Fruit fly (Drosophila melanogaster): Measurements from ENCODE around the gene CG9368.

DNA sequence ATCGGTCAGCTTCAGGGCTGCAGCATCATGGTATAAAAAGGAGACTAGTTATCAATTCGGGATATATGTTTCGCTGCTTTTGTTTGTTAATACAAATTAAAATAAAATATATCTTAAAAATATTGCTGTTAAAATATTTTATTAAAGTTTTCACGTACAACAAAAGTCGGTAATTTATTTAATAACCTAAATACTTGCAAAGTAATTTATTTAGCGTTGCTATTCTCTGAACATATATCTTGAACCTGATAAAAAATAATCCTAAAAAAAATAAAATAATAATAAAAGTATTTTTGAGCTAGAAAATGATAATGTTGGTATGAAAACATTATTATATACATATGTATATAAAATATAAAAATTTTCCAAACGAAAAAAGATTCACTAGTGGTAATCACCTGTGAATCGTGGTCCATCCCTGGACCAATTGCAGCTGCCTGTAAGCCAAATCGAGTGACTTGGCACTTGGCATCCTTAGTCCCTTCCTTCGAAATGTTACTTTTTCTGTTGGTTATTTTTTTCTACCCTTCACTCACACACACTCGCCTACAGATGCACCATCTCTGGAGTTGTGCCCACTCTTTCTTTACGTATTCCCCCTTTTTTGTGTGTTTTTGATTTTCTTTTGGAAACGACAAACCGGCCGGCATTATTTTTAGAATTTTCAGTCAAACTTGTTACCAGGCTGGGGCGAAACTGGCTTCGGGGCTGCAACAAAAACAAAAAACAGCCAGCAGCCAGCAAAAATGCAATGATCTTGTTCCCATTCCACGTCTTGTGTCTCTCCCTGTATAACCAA is 44.0 kb upstream of the CG9368 start:
- TF ChIP-seq h (optimal IDR thresholded peaks at IDR 0.05) (no peak), psq (optimal IDR thresholded peaks at IDR 0.05) (no peak), insv (optimal IDR thresholded peaks at IDR 0.05) (no peak), Sin3A (optimal IDR thresholded peaks at IDR 0.05) (no peak)

All from Kc167 (cell line).